Worm (Caenorhabditis elegans) whole organism, young adult: Measurements from ENCODE around the gene R160.10.

ENCODE experiments used
- aptf-3 ChIP-seq: fragments of 200-800 bp; sonication (Bioruptor generic); IDR thresholded peaks from 2 replicates; pipeline ENCODE4 v1.3.6; 2022; ENCODE audit warnings: missing genetic modification characterization, missing compliant biosample characterization
- ceh-58 ChIP-seq: fragments of 200-800 bp; sonication (Bioruptor generic); IDR thresholded peaks from 2 replicates; pipeline ENCODE4 v1.3.6; 2022; ENCODE audit warnings: missing genetic modification characterization, missing compliant biosample characterization
- lin-35 ChIP-seq, 3 experiments: fragments of 150-350 bp in 2 of 3; sonication (generic microtip) in 1 of 3; optimal IDR thresholded peaks; 2 replicates each; lab custom pipeline; 2014 to 2018; ENCODE audit warnings: missing biosample characterization in 3 of 3, missing genetic modification characterization in 3 of 3, missing genetic modification reagents in 3 of 3
- snpc-1.1 ChIP-seq: sonication (generic microtip); optimal IDR thresholded peaks from 2 replicates; lab custom pipeline; 2017; ENCODE audit warnings: missing genetic modification characterization, mild to moderate bottlenecking, missing compliant biosample characterization, antibody characterized with exemption, moderate library complexity, missing genotype, missing genetic modification reagents; ENCODE audit not compliant: insufficient read depth
- snpc-4 ChIP-seq, 5 experiments: fragments of 150-350 bp in 1 of 5; sonication (generic microtip) in 4 of 5; optimal IDR thresholded peaks; 2 replicates each; lab custom pipeline; 2014 to 2018; ENCODE audit warnings: missing genetic modification characterization in 5 of 5, missing biosample characterization in 3 of 5, antibody characterized with exemption in 2 of 5, mild to moderate bottlenecking in 2 of 5, missing compliant biosample characterization in 2 of 5, missing genotype in 2 of 5, moderate library complexity in 2 of 5, missing genetic modification reagents in 1 of 5

DNA sequence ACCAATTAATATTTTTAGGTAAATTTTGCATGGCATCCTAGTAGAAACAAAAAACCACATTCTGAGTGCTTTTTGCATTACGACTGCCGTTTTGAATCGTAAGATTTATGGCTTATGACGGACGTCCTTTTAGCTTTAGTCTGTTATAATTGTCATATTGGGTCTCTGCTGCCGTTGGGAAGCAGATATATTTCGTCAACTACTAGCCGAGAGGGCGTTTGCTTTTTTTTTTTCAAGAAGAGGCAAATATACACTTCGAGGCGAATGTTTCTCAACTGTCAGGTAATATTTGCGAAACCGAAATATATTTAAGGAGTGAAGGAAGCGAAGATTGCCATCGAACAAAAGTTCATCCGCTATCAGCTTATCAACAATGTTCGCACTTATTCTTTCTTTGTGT, 23.4 kb downstream of the R160.10 start, which contains the start of gene F14H12.3:
- no peak for TF ChIP-seq snpc-4 (GFP tag; optimal IDR thresholded peaks at IDR 0.05; lab: Kevin White, UChicago)
- no peak for TF ChIP-seq snpc-4 (tag; optimal IDR thresholded peaks at IDR 0.05; lab: Kevin White, UChicago)
- no peak for TF ChIP-seq aptf-3
- TF ChIP-seq lin-35 (GFP tag; optimal IDR thresholded peaks at IDR 0.05; lab: Kevin White, UChicago) = no peak
- no peak for TF ChIP-seq snpc-1.1
- TF ChIP-seq ceh-58 (GFP tag; lab: Robert Waterston, UW) = no peak
